Worm (Caenorhabditis elegans): ENCODE data around the gene K03B4.8.

Gene K03B4.8

DNA sequence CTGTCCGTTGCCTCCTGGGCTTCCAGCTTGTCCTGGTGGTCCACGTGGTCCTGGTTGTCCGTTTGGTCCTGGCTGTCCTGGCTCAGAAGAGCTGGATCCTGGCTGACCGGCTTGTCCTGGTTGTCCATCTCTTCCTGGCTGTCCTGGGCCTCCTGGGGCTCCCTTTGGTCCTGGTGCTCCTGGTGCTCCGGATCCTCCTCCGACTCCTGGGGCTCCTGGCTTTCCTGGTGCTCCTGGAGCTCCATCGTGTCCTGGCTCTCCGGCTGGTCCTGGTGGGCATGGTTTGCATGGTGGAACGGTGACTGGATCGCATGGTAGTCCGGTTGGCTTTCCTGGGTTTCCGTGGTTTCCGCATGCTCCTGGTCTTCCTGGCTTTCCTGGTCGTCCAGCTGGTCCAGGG is 21.3 kb downstream of the K03B4.8 start:
- TF ChIP-seq pag-3 (tag; optimal IDR thresholded peaks at IDR 0.05; ENCODE audit: borderline replicate concordance) (no peak), elt-4 (tag; optimal IDR thresholded peaks at IDR 0.05) (peak; percentile 26), mec-3 (tag; optimal IDR thresholded peaks at IDR 0.05; ENCODE audit: borderline replicate concordance) (peak; percentile 13), unc-3 (GFP tag; conservative IDR thresholded peaks at IDR 0.05) (no peak), unc-3 (tag; optimal IDR thresholded peaks at IDR 0.05) (no peak), odd-2 (tag; optimal IDR thresholded peaks at IDR 0.05) (no peak)

DNA sequence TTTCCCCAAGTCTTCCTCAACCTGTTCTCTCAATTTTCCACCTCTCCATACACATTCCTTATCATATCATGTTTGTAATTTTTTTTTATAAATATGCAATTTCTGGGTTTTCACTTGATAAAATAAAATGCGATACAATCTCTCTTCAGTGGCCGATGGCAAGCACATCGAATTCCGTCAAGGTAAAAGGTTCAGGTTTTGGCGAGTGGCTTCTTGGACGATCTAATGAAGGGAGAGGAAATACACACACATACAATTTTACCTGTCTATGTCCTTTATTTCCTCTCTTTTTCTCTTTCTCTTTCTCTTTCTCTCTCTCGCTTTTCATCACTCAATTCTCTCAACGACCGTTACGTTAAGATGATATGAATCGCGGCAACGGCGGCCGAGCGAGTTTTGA is 22.9 kb downstream of the K03B4.8 start:
- TF ChIP-seq unc-3 (GFP tag; conservative IDR thresholded peaks at IDR 0.05) (no peak), unc-3 (tag; optimal IDR thresholded peaks at IDR 0.05) (no peak), nfya-1 (tag; optimal IDR thresholded peaks at IDR 0.05) (no peak), syd-9 (tag; optimal IDR thresholded peaks at IDR 0.05) (no peak), K02D7.2 (tag; optimal IDR thresholded peaks at IDR 0.05) (no peak), unc-55 (GFP tag; optimal IDR thresholded peaks at IDR 0.05) (no peak), hlh-30 (tag; optimal IDR thresholded peaks at IDR 0.05; ENCODE audit: insufficient read depth) (no peak), ceh-14 (tag; optimal IDR thresholded peaks at IDR 0.05) (no peak), ets-4 (tag; optimal IDR thresholded peaks at IDR 0.05) (no peak)

DNA sequence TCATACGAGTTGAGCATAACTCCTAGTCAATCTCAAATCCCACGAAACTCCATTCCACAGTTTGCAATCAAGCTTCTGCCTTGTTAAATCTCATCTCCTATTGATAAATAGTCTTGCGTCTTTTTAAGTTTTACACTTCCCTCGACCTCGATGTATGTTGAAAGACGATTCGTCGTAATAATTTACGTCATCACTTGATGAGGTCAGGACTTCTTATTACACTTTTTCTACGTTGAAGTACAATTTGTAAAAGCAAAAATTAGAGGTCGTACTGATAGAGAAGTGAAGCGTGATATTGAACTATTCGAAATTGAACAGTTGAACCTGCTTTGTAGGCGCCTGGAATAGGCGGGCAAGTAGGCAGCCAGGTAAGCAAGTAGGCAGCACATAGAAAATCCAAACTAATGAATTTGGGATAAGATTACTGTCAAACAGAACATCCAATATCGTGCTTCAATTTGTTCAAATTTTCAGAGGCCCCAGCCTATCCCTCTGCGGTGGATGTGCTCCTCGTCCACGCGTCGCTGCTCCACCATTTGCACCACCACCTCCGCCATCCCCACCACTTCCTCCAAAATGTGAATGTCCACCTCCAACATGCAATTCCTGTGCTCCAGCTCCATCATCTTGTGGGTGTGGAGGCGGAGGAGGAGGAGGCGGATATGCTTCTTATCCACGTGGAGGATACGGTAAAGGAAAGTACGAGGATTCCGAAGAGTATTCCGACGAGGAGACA is 24.6 kb downstream of the K03B4.8 start:
- no peak for TF ChIP-seq ref-2 (tag; optimal IDR thresholded peaks at IDR 0.05)
- TF ChIP-seq che-1 (tag; optimal IDR thresholded peaks at IDR 0.05): no peak
- TF ChIP-seq unc-86 (tag; optimal IDR thresholded peaks at IDR 0.05): no peak
- no peak for TF ChIP-seq K09A11.1 (tag; optimal IDR thresholded peaks at IDR 0.05; ENCODE audit: insufficient read depth)
- TF ChIP-seq ceh-6 (GFP tag; optimal IDR thresholded peaks at IDR 0.05): no peak
- no peak for TF ChIP-seq pha-4 (tag; optimal IDR thresholded peaks at IDR 0.05)
- no peak for TF ChIP-seq sox-4 (tag; optimal IDR thresholded peaks at IDR 0.05)
- TF ChIP-seq fax-1 (tag; optimal IDR thresholded peaks at IDR 0.05): no peak
- TF ChIP-seq unc-42 (tag; optimal IDR thresholded peaks at IDR 0.05): no peak
- TF ChIP-seq T23F11.4 (GFP tag; optimal IDR thresholded peaks at IDR 0.05): no peak
- TF ChIP-seq syd-9 (tag; optimal IDR thresholded peaks at IDR 0.05): no peak
- no peak for TF ChIP-seq ceh-18 (tag; optimal IDR thresholded peaks at IDR 0.05)
- TF ChIP-seq npax-4 (tag; optimal IDR thresholded peaks at IDR 0.05): no peak
- no peak for TF ChIP-seq C08G9.2 (tag; optimal IDR thresholded peaks at IDR 0.05)
- no peak for TF ChIP-seq ceh-34 (tag; optimal IDR thresholded peaks at IDR 0.05)

DNA sequence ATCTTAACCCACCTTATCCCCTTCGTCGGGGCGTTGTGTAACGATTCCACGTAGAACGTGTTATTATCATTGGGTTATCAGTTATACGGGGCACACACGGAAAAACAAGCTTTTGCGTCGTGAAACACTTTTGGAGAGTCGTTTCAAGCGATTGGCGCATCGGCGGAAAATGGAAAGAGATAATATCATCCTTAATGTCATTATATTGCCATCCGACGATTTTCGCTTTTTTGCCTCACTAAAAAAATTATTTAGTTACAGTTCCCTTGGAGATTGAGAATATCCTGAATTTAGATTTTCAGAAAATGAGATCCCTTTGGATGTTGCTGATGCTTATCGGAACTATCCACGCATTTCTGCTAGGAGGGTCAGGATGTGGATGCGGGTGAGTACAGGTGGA is 25.9 kb downstream of the K03B4.8 start, which contains the start of gene F41F3.8:
TSS of gene F41F3.8 (plus strand) at position 301 of the 400 bp plus-strand sequence.
- no peak for TF ChIP-seq ahr-1 (tag; optimal IDR thresholded peaks at IDR 0.05)
- no peak for TF ChIP-seq lim-6 (tag; optimal IDR thresholded peaks at IDR 0.05)
- TF ChIP-seq ceh-9 (tag; optimal IDR thresholded peaks at IDR 0.05): no peak
- no peak for TF ChIP-seq T23F11.4 (GFP tag; optimal IDR thresholded peaks at IDR 0.05)
- TF ChIP-seq ceh-31 (tag; optimal IDR thresholded peaks at IDR 0.05): no peak
- no peak for TF ChIP-seq K02D7.2 (tag; optimal IDR thresholded peaks at IDR 0.05)
- no peak for TF ChIP-seq syd-9 (tag; optimal IDR thresholded peaks at IDR 0.05)

DNA sequence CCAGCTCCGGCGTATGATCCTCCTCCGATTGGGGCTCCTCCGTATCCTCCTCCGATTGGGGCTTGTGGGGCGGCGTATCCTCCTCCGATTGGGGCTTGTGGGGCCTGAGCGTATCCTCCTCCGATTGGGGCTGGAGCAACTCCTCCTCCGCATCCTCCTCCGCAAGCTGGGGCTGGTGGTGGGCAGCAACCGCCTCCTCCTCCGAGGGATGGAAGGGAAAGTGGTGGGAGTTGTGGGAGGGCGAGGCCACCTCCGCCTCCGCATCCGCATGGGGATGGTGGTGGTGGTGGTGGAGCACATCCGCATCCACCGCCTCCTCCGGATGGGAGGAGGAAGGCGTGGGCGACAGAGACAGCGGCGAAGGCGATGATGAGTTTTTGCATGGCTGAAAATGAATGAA is 26.5 kb downstream of the K03B4.8 start, which contains the start of gene F41F3.3:
TSS of gene F41F3.3 (minus strand) at position 383 of the 400 bp plus-strand sequence.
- TF ChIP-seq dve-1 (tag; optimal IDR thresholded peaks at IDR 0.05) (no peak), sox-4 (tag; optimal IDR thresholded peaks at IDR 0.05) (peak; percentile 43), gmeb-2 (tag; optimal IDR thresholded peaks at IDR 0.05) (peak; percentile 24), pha-4 (tag; optimal IDR thresholded peaks at IDR 0.05) (no peak), pros-1 (tag; optimal IDR thresholded peaks at IDR 0.05) (no peak), hlh-8 (tag; optimal IDR thresholded peaks at IDR 0.05) (no peak), ahr-1 (tag; optimal IDR thresholded peaks at IDR 0.05) (no peak), hlh-15 (tag; optimal IDR thresholded peaks at IDR 0.05) (no peak), fkh-6 (tag; optimal IDR thresholded peaks at IDR 0.05) (no peak), sdc-2 (tag; optimal IDR thresholded peaks at IDR 0.05) (no peak), pat-9 (tag; optimal IDR thresholded peaks at IDR 0.05) (no peak), pag-3 (tag; optimal IDR thresholded peaks at IDR 0.05; ENCODE audit: borderline replicate concordance) (no peak), ets-4 (tag; optimal IDR thresholded peaks at IDR 0.05) (no peak), ceh-45 (GFP tag; IDR thresholded peaks at IDR 0.05) (0 out of 2 replicates have a peak, but pooled peaks have one; percentile 29), unc-55 (GFP tag; optimal IDR thresholded peaks at IDR 0.05) (no peak), C38D4.7 (GFP tag; optimal IDR thresholded peaks at IDR 0.05) (no peak), ceh-48 (tag; optimal IDR thresholded peaks at IDR 0.05) (no peak), lin-11 (tag; optimal IDR thresholded peaks at IDR 0.05) (peak; percentile 1), pax-1 (tag; optimal IDR thresholded peaks at IDR 0.05) (no peak)

All from whole organism, late embryonic.